Worm (Caenorhabditis elegans) whole organism, L3 larva: Measurements from ENCODE around the gene srv-25.

ENCODE experiments used
- R02D3.7 ChIP-seq: fragments of 150-350 bp; optimal IDR thresholded peaks from 2 replicates; lab custom pipeline; 2014; ENCODE audit warnings: missing biosample characterization, missing genetic modification characterization
- ama-1 ChIP-seq: fragments of 150-350 bp; optimal IDR thresholded peaks from 2 replicates; lab custom pipeline; 2018
- elt-1 ChIP-seq: fragments of 150-350 bp; optimal IDR thresholded peaks from 2 replicates; lab custom pipeline; 2014; ENCODE audit warnings: missing biosample characterization, missing genetic modification characterization
- fkh-10 ChIP-seq: sonication (generic microtip); optimal IDR thresholded peaks from 2 replicates; lab custom pipeline; 2017; ENCODE audit warnings: missing biosample characterization, missing genetic modification reagents, missing genetic modification characterization
- jun-1 ChIP-seq: fragments of 150-350 bp; optimal IDR thresholded peaks from 2 replicates; lab custom pipeline; 2014; ENCODE audit warnings: missing biosample characterization, missing genetic modification reagents, missing genetic modification characterization
- lin-15B ChIP-seq: fragments of 150-350 bp; optimal IDR thresholded peaks from 2 replicates; lab custom pipeline; 2014; ENCODE audit warnings: missing biosample characterization, missing genetic modification characterization
- lin-39 ChIP-seq: fragments of 150-350 bp; optimal IDR thresholded peaks from 2 replicates; lab custom pipeline; 2018; ENCODE audit warnings: missing biosample characterization, missing genetic modification reagents, missing genetic modification characterization
- pha-4 ChIP-seq: fragments of 150-350 bp; optimal IDR thresholded peaks from 2 replicates; lab custom pipeline; 2014; ENCODE audit warnings: missing biosample characterization, missing genetic modification reagents, missing genetic modification characterization
- pqm-1 ChIP-seq: fragments of 150-350 bp; optimal IDR thresholded peaks from 2 replicates; lab custom pipeline; 2017; ENCODE audit warnings: missing biosample characterization, missing genetic modification characterization, inconsistent platforms
- skn-1 ChIP-seq: fragments of 150-350 bp; optimal IDR thresholded peaks from 2 replicates; lab custom pipeline; 2014; ENCODE audit warnings: missing biosample characterization, missing genetic modification characterization
- unc-39 ChIP-seq: sonication (generic microtip); optimal IDR thresholded peaks from 4 replicates; lab custom pipeline; 2017; ENCODE audit warnings: missing biosample characterization, missing genetic modification characterization
- unc-62 ChIP-seq: fragments of 150-350 bp; sonication (generic microtip); optimal IDR thresholded peaks from 4 replicates; lab custom pipeline; 2014; ENCODE audit warnings: missing biosample characterization, missing genetic modification reagents, missing genetic modification characterization

DNA sequence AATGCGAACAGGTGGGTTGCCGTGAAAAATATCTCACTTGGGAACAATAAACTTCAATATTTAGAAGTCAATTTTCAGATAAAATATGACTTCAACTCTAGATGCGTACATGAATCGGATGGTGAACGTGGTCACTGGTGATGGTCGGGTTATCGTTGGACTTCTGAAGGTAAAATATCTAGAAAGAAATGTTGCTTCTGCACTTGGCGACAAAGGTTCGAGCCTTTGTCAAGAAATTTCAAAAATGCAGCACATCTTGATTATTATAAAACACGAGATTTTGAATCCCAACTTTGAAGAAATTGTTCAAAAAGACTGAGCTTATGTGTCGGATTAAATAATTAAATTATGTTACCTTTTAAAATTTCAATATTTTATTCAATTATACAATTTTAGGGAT is 22.9 kb upstream of the srv-25 start, which contains the start of gene lsm-8:
- TF ChIP-seq pha-4 (tag; lab: Kevin White, UChicago) (no peak), pqm-1 (tag; lab: Kevin White, UChicago) (no peak), lin-15B (no peak), lin-39 (tag; lab: Kevin White, UChicago) (no peak), elt-1 (tag; lab: Kevin White, UChicago) (no peak), skn-1 (no peak), R02D3.7 (tag; lab: Kevin White, UChicago) (no peak), unc-39 (tag; lab: Kevin White, UChicago) (no peak), unc-62 (GFP tag; lab: Kevin White, UChicago) (no peak), ama-1 (lab: Kevin White, UChicago) (no peak), jun-1 (no peak), fkh-10 (no peak)
